Worm (Caenorhabditis elegans) whole organism, L4/young adult: Measurements from ENCODE around the gene clec-124.

Experiments
- W03F9.2 ChIP-seq: fragments of 150-350 bp; optimal IDR thresholded peaks from 2 replicates; lab custom pipeline; 2014; ENCODE audit warnings: missing biosample characterization, missing genetic modification characterization
- dao-5 ChIP-seq: sonication (generic microtip); optimal IDR thresholded peaks from 2 replicates; lab custom pipeline; 2016; ENCODE audit warnings: missing genotype, missing genetic modification characterization, moderate library complexity, missing compliant biosample characterization
- him-1 ChIP-seq: sonication (generic microtip); optimal IDR thresholded peaks from 2 replicates; lab custom pipeline; 2016; ENCODE audit warnings: missing genotype, missing genetic modification reagents, missing genetic modification characterization, missing compliant biosample characterization

- no peak for TF ChIP-seq him-1 (tag; lab: Kevin White, UChicago)
- no peak for TF ChIP-seq W03F9.2 (tag; lab: Kevin White, UChicago)
- no peak for TF ChIP-seq dao-5
Measured at ce11 chrII:3224631-3225030, 24.9 kb upstream of the clec-124 start, which contains the start of gene ZC239.15.
